Worm (Caenorhabditis elegans) whole organism, late embryonic: ENCODE measurements around the gene C14B4.2.

Source experiments
- C38D4.7 ChIP-seq: fragments of 200-800 bp; sonication (Bioruptor generic); optimal IDR thresholded peaks from 2 replicates; lab custom pipeline; 2018; ENCODE audit warnings: mild to moderate bottlenecking, missing genetic modification characterization, moderate library complexity, missing compliant biosample characterization
- K02D7.2 ChIP-seq: sonication (generic microtip); optimal IDR thresholded peaks from 2 replicates; lab custom pipeline; 2017; ENCODE audit warnings: mild to moderate bottlenecking, missing genetic modification characterization, missing compliant biosample characterization
- K09A11.1 ChIP-seq: sonication (generic microtip); optimal IDR thresholded peaks from 2 replicates; lab custom pipeline; 2017; ENCODE audit warnings: antibody characterized with exemption, mild to moderate bottlenecking, missing genetic modification characterization, missing compliant biosample characterization; ENCODE audit not compliant: insufficient read depth
- Y22D7AL.16 ChIP-seq: sonication (generic microtip); optimal IDR thresholded peaks from 2 replicates; lab custom pipeline; 2016; ENCODE audit warnings: missing genetic modification characterization, missing compliant biosample characterization
- ahr-1 ChIP-seq: sonication (generic microtip); optimal IDR thresholded peaks from 2 replicates; lab custom pipeline; 2016; ENCODE audit warnings: missing genetic modification characterization, missing compliant biosample characterization
- ceh-14 ChIP-seq: sonication (generic microtip); optimal IDR thresholded peaks from 2 replicates; lab custom pipeline; 2016; ENCODE audit warnings: missing genotype, missing genetic modification characterization, missing compliant biosample characterization
- ceh-19 ChIP-seq: fragments of 200-800 bp; sonication (Bioruptor generic); optimal IDR thresholded peaks from 2 replicates; lab custom pipeline; 2018; ENCODE audit warnings: mild to moderate bottlenecking, missing genetic modification characterization, missing compliant biosample characterization
- ceh-24 ChIP-seq: sonication (generic microtip); optimal IDR thresholded peaks from 2 replicates; lab custom pipeline; 2016; ENCODE audit warnings: mild to moderate bottlenecking, missing genetic modification characterization, missing compliant biosample characterization
- ceh-31 ChIP-seq: sonication (generic microtip); optimal IDR thresholded peaks from 2 replicates; lab custom pipeline; 2016; ENCODE audit warnings: missing genetic modification characterization, missing compliant biosample characterization
- ceh-34 ChIP-seq: sonication (generic microtip); optimal IDR thresholded peaks from 2 replicates; lab custom pipeline; 2016; ENCODE audit warnings: mild to moderate bottlenecking, missing genetic modification characterization, missing compliant biosample characterization
- ceh-6 ChIP-seq: fragments of 200-800 bp; sonication (Bioruptor generic); optimal IDR thresholded peaks from 2 replicates; lab custom pipeline; 2018; ENCODE audit warnings: mild to moderate bottlenecking, missing genetic modification characterization, missing compliant biosample characterization
- ceh-9 ChIP-seq: sonication (generic microtip); optimal IDR thresholded peaks from 2 replicates; lab custom pipeline; 2016; ENCODE audit warnings: mild to moderate bottlenecking, missing genetic modification characterization, inconsistent platforms, missing compliant biosample characterization
- dmd-4 ChIP-seq: sonication (generic microtip); optimal IDR thresholded peaks from 2 replicates; lab custom pipeline; 2016; ENCODE audit warnings: borderline replicate concordance, missing genetic modification characterization, missing compliant biosample characterization
- elt-4 ChIP-seq: sonication (generic microtip); optimal IDR thresholded peaks from 2 replicates; lab custom pipeline; 2016; ENCODE audit warnings: missing genetic modification characterization, missing compliant biosample characterization
- ets-4 ChIP-seq: sonication (generic microtip); optimal IDR thresholded peaks from 2 replicates; lab custom pipeline; 2016; ENCODE audit warnings: missing genetic modification characterization, missing compliant biosample characterization
- eyg-1 ChIP-seq: sonication (generic microtip); optimal IDR thresholded peaks from 2 replicates; lab custom pipeline; 2016; ENCODE audit warnings: missing genotype, missing genetic modification characterization, missing compliant biosample characterization
- fax-1 ChIP-seq: sonication (generic microtip); optimal IDR thresholded peaks from 2 replicates; lab custom pipeline; 2016; ENCODE audit warnings: missing genotype, missing genetic modification characterization, missing compliant biosample characterization
- fkh-10 ChIP-seq: fragments of 150-350 bp; optimal IDR thresholded peaks from 2 replicates; lab custom pipeline; 2014; ENCODE audit warnings: missing biosample characterization, missing genetic modification reagents, missing genetic modification characterization
- hlh-13 ChIP-seq: fragments of 200-800 bp; sonication (Bioruptor generic); optimal IDR thresholded peaks from 2 replicates; lab custom pipeline; 2018; ENCODE audit warnings: mild to moderate bottlenecking, missing genetic modification characterization, missing compliant biosample characterization
- hlh-6 ChIP-seq: sonication (generic microtip); optimal IDR thresholded peaks from 2 replicates; lab custom pipeline; 2016; ENCODE audit warnings: missing genotype, missing genetic modification characterization, missing compliant biosample characterization
- hlh-8 ChIP-seq: sonication (generic microtip); optimal IDR thresholded peaks from 2 replicates; lab custom pipeline; 2016; ENCODE audit warnings: missing genotype, missing genetic modification characterization, missing compliant biosample characterization
- madf-2 ChIP-seq: sonication (generic microtip); optimal IDR thresholded peaks from 2 replicates; lab custom pipeline; 2017; ENCODE audit warnings: missing genetic modification characterization, missing compliant biosample characterization
- nfya-1 ChIP-seq: sonication (generic microtip); optimal IDR thresholded peaks from 2 replicates; lab custom pipeline; 2017; ENCODE audit warnings: missing genetic modification characterization, mild to moderate bottlenecking, missing compliant biosample characterization, antibody characterized with exemption, moderate library complexity
- nhr-11 ChIP-seq: fragments of 150-350 bp; optimal IDR thresholded peaks from 2 replicates; lab custom pipeline; 2014; ENCODE audit warnings: missing biosample characterization, missing genetic modification characterization
- npax-4 ChIP-seq: sonication (generic microtip); optimal IDR thresholded peaks from 2 replicates; lab custom pipeline; 2016; ENCODE audit warnings: missing genetic modification characterization, missing compliant biosample characterization
- pha-2 ChIP-seq: sonication (generic microtip); optimal IDR thresholded peaks from 2 replicates; lab custom pipeline; 2017; ENCODE audit warnings: mild to moderate bottlenecking, missing genetic modification characterization, missing compliant biosample characterization
- ref-2 ChIP-seq: sonication (generic microtip); optimal IDR thresholded peaks from 2 replicates; lab custom pipeline; 2016; ENCODE audit warnings: missing genetic modification characterization, missing compliant biosample characterization
- rnt-1 ChIP-seq: sonication (generic microtip); optimal IDR thresholded peaks from 2 replicates; lab custom pipeline; 2016; ENCODE audit warnings: missing genetic modification characterization, missing compliant biosample characterization
- sox-4 ChIP-seq: sonication (generic microtip); optimal IDR thresholded peaks from 2 replicates; lab custom pipeline; 2017; ENCODE audit warnings: mild to moderate bottlenecking, missing genetic modification characterization, inconsistent platforms, missing compliant biosample characterization
- syd-9 ChIP-seq: sonication (generic microtip); optimal IDR thresholded peaks from 2 replicates; lab custom pipeline; 2016; ENCODE audit warnings: mild to moderate bottlenecking, missing genetic modification characterization, moderate library complexity, missing compliant biosample characterization
- tbx-7 ChIP-seq: sonication (generic microtip); optimal IDR thresholded peaks from 2 replicates; lab custom pipeline; 2016; ENCODE audit warnings: missing genotype, missing genetic modification characterization, missing compliant biosample characterization
- unc-3 ChIP-seq, 2 experiments: fragments of 200-800 bp in 1 of 2; sonication (Bioruptor generic) in 1 of 2; sonication (generic microtip) in 1 of 2; conservative IDR thresholded peaks in 1 of 2; optimal IDR thresholded peaks in 1 of 2; 2 replicates each; pipeline versions ENCODE4 v1.3.6 to Lab custom; 2016 to 2022; ENCODE audit warnings: missing compliant biosample characterization in 2 of 2, missing genetic modification characterization in 2 of 2, missing genetic modification reagents in 1 of 2
- unc-42 ChIP-seq: sonication (generic microtip); optimal IDR thresholded peaks from 2 replicates; lab custom pipeline; 2016; ENCODE audit warnings: missing genotype, missing genetic modification characterization, missing compliant biosample characterization
- unc-55 ChIP-seq: sonication (generic microtip); optimal IDR thresholded peaks from 2 replicates; lab custom pipeline; 2017; ENCODE audit warnings: missing biosample characterization, missing genetic modification reagents, missing genetic modification characterization
- unc-86 ChIP-seq: sonication (generic microtip); optimal IDR thresholded peaks from 2 replicates; lab custom pipeline; 2016; ENCODE audit warnings: missing genetic modification characterization, missing compliant biosample characterization
- zip-5 ChIP-seq: sonication (generic microtip); optimal IDR thresholded peaks from 2 replicates; lab custom pipeline; 2016; ENCODE audit warnings: missing genetic modification characterization, missing compliant biosample characterization
- ztf-16 ChIP-seq: sonication (generic microtip); optimal IDR thresholded peaks from 2 replicates; lab custom pipeline; 2017; ENCODE audit warnings: missing genetic modification characterization, missing compliant biosample characterization

Gene C14B4.2

ce11 chrV:19362568-19362967 is at the start of gene C14B4.2:
Gene C14B4.2, minus strand, starts transcription at chrV:19362668.
- TF ChIP-seq ceh-14 (tag; lab: Kevin White, UChicago) (no peak), ceh-9 (tag; lab: Kevin White, UChicago) (no peak), C38D4.7 (GFP tag; lab: Kevin White, UChicago) (no peak), ceh-34 (tag; lab: Kevin White, UChicago) (no peak), rnt-1 (no peak), elt-4 (no peak), nhr-11 (tag; lab: Kevin White, UChicago) (no peak), tbx-7 (tag; lab: Kevin White, UChicago) (no peak), ceh-6 (GFP tag; lab: Kevin White, UChicago) (no peak), pha-2 (tag; lab: Kevin White, UChicago) (no peak), zip-5 (tag; lab: Kevin White, UChicago) (no peak), eyg-1 (no peak), ref-2 (tag; lab: Kevin White, UChicago) (no peak), ets-4 (no peak)

- TF ChIP-seq ceh-31 (tag; lab: Kevin White, UChicago) (no peak), K09A11.1 (tag; lab: Kevin White, UChicago) (no peak), unc-42 (no peak), unc-86 (tag; lab: Kevin White, UChicago) (no peak), unc-55 (GFP tag; lab: Kevin White, UChicago) (no peak)
These were observed 48.2 kb upstream of the C14B4.2 start, which contains the start of gene C25F9.5 for ce11 chrV:19410663-19411062. Gene C25F9.5, minus strand, starts transcription at chrV:19410857.

ce11 chrV:19405276-19405815 is 42.9 kb upstream of the C14B4.2 start, which contains the start of the genes C25F9.6 and C25F9.10:
Gene C25F9.6, minus strand, starts transcription at chrV:19405326.
Gene C25F9.10, plus strand, starts transcription at chrV:19405729.
- no peak for TF ChIP-seq K02D7.2 (tag; lab: Kevin White, UChicago)
- TF ChIP-seq unc-3 (GFP tag; conservative IDR thresholded peaks at IDR 0.05; lab: Robert Waterston, UW) = no peak
- no peak for TF ChIP-seq unc-3 (tag; optimal IDR thresholded peaks at IDR 0.05; lab: Kevin White, UChicago)

- TF ChIP-seq dmd-4 (tag; lab: Kevin White, UChicago) (no peak), C38D4.7 (GFP tag; lab: Kevin White, UChicago) (no peak), nfya-1 (tag; lab: Kevin White, UChicago) (no peak), ceh-34 (tag; lab: Kevin White, UChicago) (no peak), ztf-16 (tag; lab: Kevin White, UChicago) (no peak), sox-4 (tag; lab: Kevin White, UChicago) (no peak), npax-4 (tag; lab: Kevin White, UChicago) (no peak), ceh-19 (GFP tag; lab: Kevin White, UChicago) (no peak), Y22D7AL.16 (no peak), syd-9 (tag; lab: Kevin White, UChicago) (no peak), madf-2 (tag; lab: Kevin White, UChicago) (no peak), ceh-24 (tag; lab: Kevin White, UChicago) (no peak), ahr-1 (tag; lab: Kevin White, UChicago) (no peak), hlh-8 (no peak), fax-1 (tag; lab: Kevin White, UChicago) (no peak), hlh-6 (no peak), hlh-13 (GFP tag; lab: Kevin White, UChicago) (no peak), unc-86 (tag; lab: Kevin White, UChicago) (no peak), fkh-10 (no peak)
These were observed 41.2 kb upstream of the C14B4.2 start for ce11 chrV:19403619-19404018.
